Worm (Caenorhabditis elegans): ENCODE data around the gene rpl-21.
A peak's percentile ranks its signal among the peaks of the same experiment; 100 is the strongest.

rpl-21 gene

ce11 chrIII:8100960-8101359 lies 29.1 kb downstream of the rpl-21 start, which contains the start of gene plk-1:
Gene plk-1 (plus strand): TSS chrIII:8101348.
- TF ChIP-seq ceh-40 (GFP tag; IDR thresholded peaks at IDR 0.05): no peak
- peak; percentile 49 for TF ChIP-seq tbp1 (GFP tag; optimal IDR thresholded peaks at IDR 0.05)
- no peak for TF ChIP-seq F55B11.4 (tag; optimal IDR thresholded peaks at IDR 0.05; ENCODE audit: borderline replicate concordance, insufficient read depth)
- no peak for TF ChIP-seq mes-4 (tag; optimal IDR thresholded peaks at IDR 0.05)
- TF ChIP-seq F33H1.4 (GFP tag; IDR thresholded peaks at IDR 0.05): peak; percentile 95
- TF ChIP-seq ztf-22 (GFP tag; optimal IDR thresholded peaks at IDR 0.05): no peak
- TF ChIP-seq C17E4.6 (GFP tag; IDR thresholded peaks at IDR 0.05): peak; percentile 69; the same call in 1 of the 2 replicates
- no peak for TF ChIP-seq lin-26 (GFP tag; IDR thresholded peaks at IDR 0.05)
- TF ChIP-seq lsl-1 (GFP tag; optimal IDR thresholded peaks at IDR 0.05): peak; percentile 80
- peak; percentile 10 for TF ChIP-seq nhr-80 (tag; optimal IDR thresholded peaks at IDR 0.05)
- TF ChIP-seq ztf-18 (tag; optimal IDR thresholded peaks at IDR 0.05): peak; percentile 8
- peak; percentile 54 for TF ChIP-seq attf-3 (GFP tag; conservative IDR thresholded peaks at IDR 0.05)
- TF ChIP-seq rpc-1 (optimal IDR thresholded peaks at IDR 0.05): no peak
- no peak for TF ChIP-seq rpc-1 (tag; optimal IDR thresholded peaks at IDR 0.05)
- no peak for TF ChIP-seq tbx-9 (tag; optimal IDR thresholded peaks at IDR 0.05; ENCODE audit: borderline replicate concordance)
- TF ChIP-seq snpc-1.3 (tag; optimal IDR thresholded peaks at IDR 0.05; ENCODE audit: insufficient read depth): no peak
- no peak for TF ChIP-seq ama-1 (optimal IDR thresholded peaks at IDR 0.05)
- TF ChIP-seq ama-1 (GFP tag; optimal IDR thresholded peaks at IDR 0.05): no peak
- TF ChIP-seq nfyb-1 (GFP tag; IDR thresholded peaks at IDR 0.05): no peak
- TF ChIP-seq ceh-91 (GFP tag; IDR thresholded peaks at IDR 0.05): peak; percentile 94
- peak; percentile 82 for TF ChIP-seq xnd-1 (tag; optimal IDR thresholded peaks at IDR 0.05)
- TF ChIP-seq tlf-1 (GFP tag; optimal IDR thresholded peaks at IDR 0.05): peak; percentile 88
- no peak for TF ChIP-seq chd-7 (tag; optimal IDR thresholded peaks at IDR 0.05)
- peak; percentile 85 for TF ChIP-seq dox-1 (GFP tag; IDR thresholded peaks at IDR 0.05)
- no peak for TF ChIP-seq zim-3 (tag; optimal IDR thresholded peaks at IDR 0.05)
- TF ChIP-seq lin-54 (GFP tag; optimal IDR thresholded peaks at IDR 0.05): peak; percentile 86
- TF ChIP-seq Y95B8A.8 (GFP tag; IDR thresholded peaks at IDR 0.05): peak; percentile 55; the same call in 1 of the 2 replicates
- peak; percentile 84 for TF ChIP-seq B0019.2 (GFP tag; conservative IDR thresholded peaks at IDR 0.05)
- peak; percentile 54 for TF ChIP-seq mcd-1 (GFP tag; IDR thresholded peaks at IDR 0.05)
- peak; percentile 93 for TF ChIP-seq madf-8 (GFP tag; conservative IDR thresholded peaks at IDR 0.05)
- no peak for TF ChIP-seq hmg-20 (GFP tag; IDR thresholded peaks at IDR 0.05)
- TF ChIP-seq egl-44 (GFP tag; IDR thresholded peaks at IDR 0.05): no peak
- TF ChIP-seq hmg-1.2 (GFP tag; IDR thresholded peaks at IDR 0.05): peak; percentile 63; the same call in 1 of the 2 replicates
- TF ChIP-seq cebp-2 (GFP tag; IDR thresholded peaks at IDR 0.05): no peak
- peak; percentile 94 for TF ChIP-seq dpl-1 (GFP tag; optimal IDR thresholded peaks at IDR 0.05)
- TF ChIP-seq sdz-38 (tag; optimal IDR thresholded peaks at IDR 0.05): no peak
- TF ChIP-seq unc-130 (GFP tag; optimal IDR thresholded peaks at IDR 0.05): peak; percentile 77
- TF ChIP-seq lin-35 (GFP tag; optimal IDR thresholded peaks at IDR 0.05): peak in 2 of 3 experiments; percentile 46 to 52
- no peak for TF ChIP-seq lin-40 (tag; optimal IDR thresholded peaks at IDR 0.05)
- peak; percentile 87 for TF ChIP-seq snpc-3.4 (tag; optimal IDR thresholded peaks at IDR 0.05)
- TF ChIP-seq rcor-1 (GFP tag; IDR thresholded peaks at IDR 0.05): peak; percentile 24; the same call in 1 of the 2 replicates
- TF ChIP-seq pbrm-1 (GFP tag; IDR thresholded peaks at IDR 0.05): peak; percentile 65
- TF ChIP-seq snpc-1.1 (tag; optimal IDR thresholded peaks at IDR 0.05; ENCODE audit: insufficient read depth): peak; percentile 24
- peak; percentile 29 for TF ChIP-seq snpc-4 (GFP tag; optimal IDR thresholded peaks at IDR 0.05)
- TF ChIP-seq snpc-4 (tag; optimal IDR thresholded peaks at IDR 0.05): peak in 2 of 4 experiments; percentile 34 to 40
- no peak for TF ChIP-seq D2030.7 (GFP tag; IDR thresholded peaks at IDR 0.05)
- TF ChIP-seq F49E8.2 (tag; optimal IDR thresholded peaks at IDR 0.05; ENCODE audit: insufficient read depth): peak; percentile 69
- TF ChIP-seq akir-1 (GFP tag; optimal IDR thresholded peaks at IDR 0.05): no peak
- TF ChIP-seq B0336.3 (GFP tag; IDR thresholded peaks at IDR 0.05): peak; percentile 52; the same call in 1 of the 2 replicates

All from whole organism, young adult.